Worm (Caenorhabditis elegans): ENCODE results near the gene hdl-1.

ce11 chrIV:11959573-11959972 is 10.0 kb upstream of the hdl-1 start, which contains the start of gene tgt-1:
- TF ChIP-seq dve-1 (tag; optimal IDR thresholded peaks at IDR 0.05) (no peak), ceh-14 (tag; optimal IDR thresholded peaks at IDR 0.05) (no peak), rnt-1 (tag; optimal IDR thresholded peaks at IDR 0.05) (no peak), zip-5 (tag; optimal IDR thresholded peaks at IDR 0.05) (no peak), pha-4 (tag; optimal IDR thresholded peaks at IDR 0.05) (no peak)

Data from whole organism, late embryonic.